Worm (Caenorhabditis elegans) whole organism, young adult: ENCODE measurements around the gene C01B9.1.
A peak's percentile ranks its signal among the peaks of the same experiment; 100 is the strongest.

ENCODE experiments used
- B0019.2 ChIP-seq: fragments of 200-800 bp; sonication (Bioruptor generic); conservative IDR thresholded peaks from 2 replicates; pipeline ENCODE4 v1.3.6; 2022; ENCODE audit warnings: missing genetic modification reagents, missing genetic modification characterization, missing compliant biosample characterization
- B0261.1 ChIP-seq: sonication (generic microtip); optimal IDR thresholded peaks from 2 replicates; lab custom pipeline; 2016; ENCODE audit warnings: mild to moderate bottlenecking, missing genetic modification characterization, moderate library complexity, missing compliant biosample characterization
- C17E4.6 ChIP-seq: fragments of 200-800 bp; sonication (Bioruptor generic); IDR thresholded peaks from 2 replicates; pipeline ENCODE4 v1.3.6; 2022; ENCODE audit warnings: missing genetic modification reagents, missing genetic modification characterization, missing compliant biosample characterization
- D2030.7 ChIP-seq: fragments of 200-800 bp; sonication (Bioruptor generic); IDR thresholded peaks from 2 replicates; pipeline ENCODE4 v1.3.6; 2022; ENCODE audit warnings: missing genetic modification reagents, missing genetic modification characterization, missing compliant biosample characterization
- F23B12.7 ChIP-seq: sonication (generic microtip); optimal IDR thresholded peaks from 2 replicates; lab custom pipeline; 2017; ENCODE audit warnings: missing genetic modification characterization, mild to moderate bottlenecking, missing compliant biosample characterization, antibody characterized with exemption, moderate library complexity; ENCODE audit not compliant: insufficient read depth
- F33H1.4 ChIP-seq: fragments of 200-800 bp; sonication (Bioruptor generic); IDR thresholded peaks from 2 replicates; pipeline ENCODE4 v1.3.6; 2022; ENCODE audit warnings: missing genetic modification reagents, missing genetic modification characterization, missing compliant biosample characterization
- F49E8.2 ChIP-seq: sonication (generic microtip); optimal IDR thresholded peaks from 3 replicates; lab custom pipeline; 2017; ENCODE audit warnings: missing genetic modification characterization, mild to moderate bottlenecking, missing compliant biosample characterization, antibody characterized with exemption, moderate library complexity; ENCODE audit not compliant: insufficient read depth
- F57A8.1 ChIP-seq: fragments of 200-800 bp; sonication (Bioruptor generic); optimal IDR thresholded peaks from 2 replicates; lab custom pipeline; 2018; ENCODE audit warnings: mild to moderate bottlenecking, missing genetic modification characterization, moderate library complexity, missing compliant biosample characterization
- K11D2.4 ChIP-seq: fragments of 200-800 bp; sonication (Bioruptor generic); IDR thresholded peaks from 2 replicates; pipeline ENCODE4 v1.3.6; 2022; ENCODE audit warnings: missing genetic modification reagents, missing genetic modification characterization, missing compliant biosample characterization
- Y53F4B.3 ChIP-seq: fragments of 200-800 bp; sonication (Bioruptor generic); IDR thresholded peaks from 2 replicates; pipeline ENCODE4 v1.3.6; 2022; ENCODE audit warnings: missing genetic modification reagents, missing genetic modification characterization, missing compliant biosample characterization
- Y53G8AR.9 ChIP-seq: fragments of 200-800 bp; sonication (Bioruptor generic); conservative IDR thresholded peaks from 2 replicates; pipeline ENCODE4 v1.3.6; 2022; ENCODE audit warnings: missing genetic modification reagents, missing genetic modification characterization, missing compliant biosample characterization
- Y67H2A.10 ChIP-seq: fragments of 200-800 bp; sonication (Bioruptor generic); conservative IDR thresholded peaks from 2 replicates; pipeline ENCODE4 v1.3.6; 2022; ENCODE audit warnings: missing genetic modification reagents, missing genetic modification characterization, missing compliant biosample characterization
- ama-1 ChIP-seq, 3 experiments: fragments of 150-350 bp in 1 of 3; sonication (generic microtip) in 2 of 3; optimal IDR thresholded peaks; 2 replicates each; lab custom pipeline; 2014 to 2018; ENCODE audit warnings: missing biosample characterization in 2 of 3, missing genetic modification characterization in 2 of 3, missing genetic modification reagents in 2 of 3
- aptf-2 ChIP-seq: fragments of 200-800 bp; sonication (Bioruptor generic); conservative IDR thresholded peaks from 2 replicates; pipeline ENCODE4 v1.3.6; 2022; ENCODE audit warnings: missing genetic modification reagents, missing genetic modification characterization, missing compliant biosample characterization
- attf-3 ChIP-seq: fragments of 200-800 bp; sonication (Bioruptor generic); conservative IDR thresholded peaks from 2 replicates; pipeline ENCODE4 v1.3.6; 2022; ENCODE audit warnings: missing genetic modification reagents, missing genetic modification characterization, missing compliant biosample characterization
- cebp-1 ChIP-seq, 2 experiments: fragments of 200-800 bp in 1 of 2; sonication (Bioruptor generic) in 1 of 2; sonication (generic microtip) in 1 of 2; IDR thresholded peaks in 1 of 2; optimal IDR thresholded peaks in 1 of 2; 2 replicates each; pipeline versions ENCODE4 v1.3.6 to Lab custom; 2017 to 2022; ENCODE audit warnings: missing compliant biosample characterization in 2 of 2, missing genetic modification characterization in 2 of 2, mild to moderate bottlenecking in 1 of 2, missing genetic modification reagents in 1 of 2, moderate library complexity in 1 of 2
- ceh-100 ChIP-seq: fragments of 200-800 bp; sonication (Bioruptor generic); IDR thresholded peaks from 2 replicates; pipeline ENCODE4 v1.3.6; 2022; ENCODE audit warnings: missing genetic modification reagents, missing genetic modification characterization, missing compliant biosample characterization
- ceh-91 ChIP-seq: fragments of 200-800 bp; sonication (Bioruptor generic); IDR thresholded peaks from 2 replicates; pipeline ENCODE4 v1.3.6; 2022; ENCODE audit warnings: missing genetic modification reagents, missing genetic modification characterization, missing compliant biosample characterization
- dox-1 ChIP-seq: fragments of 200-800 bp; sonication (Bioruptor generic); IDR thresholded peaks from 2 replicates; pipeline ENCODE4 v1.3.6; 2022; ENCODE audit warnings: missing genetic modification reagents, missing genetic modification characterization, missing compliant biosample characterization
- dpl-1 ChIP-seq: fragments of 150-350 bp; optimal IDR thresholded peaks from 2 replicates; lab custom pipeline; 2014; ENCODE audit warnings: missing biosample characterization, missing genetic modification reagents, missing genetic modification characterization
- efl-1 ChIP-seq: fragments of 150-350 bp; optimal IDR thresholded peaks from 2 replicates; lab custom pipeline; 2014; ENCODE audit warnings: missing biosample characterization, missing genetic modification reagents, missing genetic modification characterization
- him-1 ChIP-seq: sonication (generic microtip); optimal IDR thresholded peaks from 2 replicates; lab custom pipeline; 2016; ENCODE audit warnings: missing genotype, missing genetic modification reagents, missing genetic modification characterization, missing compliant biosample characterization
- hmg-1.2 ChIP-seq: fragments of 200-800 bp; sonication (Bioruptor generic); IDR thresholded peaks from 2 replicates; pipeline ENCODE4 v1.3.6; 2022; ENCODE audit warnings: missing genetic modification reagents, missing genetic modification characterization, missing compliant biosample characterization
- lin-26 ChIP-seq: fragments of 200-800 bp; sonication (Bioruptor generic); IDR thresholded peaks from 2 replicates; pipeline ENCODE4 v1.3.6; 2022; ENCODE audit warnings: missing genetic modification reagents, missing genetic modification characterization, missing compliant biosample characterization
- lin-54 ChIP-seq: fragments of 200-800 bp; sonication (Bioruptor generic); optimal IDR thresholded peaks from 2 replicates; lab custom pipeline; 2018; ENCODE audit warnings: mild to moderate bottlenecking, missing genetic modification characterization, missing compliant biosample characterization
- lsl-1 ChIP-seq: fragments of 200-800 bp; sonication (Bioruptor generic); optimal IDR thresholded peaks from 2 replicates; lab custom pipeline; 2018; ENCODE audit warnings: mild to moderate bottlenecking, missing genetic modification characterization, moderate library complexity, missing compliant biosample characterization
- lsy-27 ChIP-seq: sonication (generic microtip); optimal IDR thresholded peaks from 2 replicates; lab custom pipeline; 2017; ENCODE audit warnings: missing genetic modification characterization, mild to moderate bottlenecking, missing compliant biosample characterization, antibody characterized with exemption, missing genotype, borderline replicate concordance; ENCODE audit not compliant: insufficient read depth
- madf-10 ChIP-seq: sonication (generic microtip); optimal IDR thresholded peaks from 2 replicates; lab custom pipeline; 2016; ENCODE audit warnings: mild to moderate bottlenecking, missing genetic modification characterization, missing compliant biosample characterization
- madf-3 ChIP-seq: fragments of 200-800 bp; sonication (Bioruptor generic); IDR thresholded peaks from 2 replicates; pipeline ENCODE4 v1.3.6; 2022; ENCODE audit warnings: missing genetic modification reagents, missing genetic modification characterization, missing compliant biosample characterization
- madf-6 ChIP-seq: fragments of 200-800 bp; sonication (Bioruptor generic); IDR thresholded peaks from 2 replicates; pipeline ENCODE4 v1.3.6; 2022; ENCODE audit warnings: missing genetic modification reagents, missing genetic modification characterization, missing compliant biosample characterization
- madf-8 ChIP-seq: fragments of 200-800 bp; sonication (Bioruptor generic); conservative IDR thresholded peaks from 2 replicates; pipeline ENCODE4 v1.3.6; 2022; ENCODE audit warnings: missing genetic modification reagents, missing genetic modification characterization, missing compliant biosample characterization
- mcd-1 ChIP-seq: fragments of 200-800 bp; sonication (Bioruptor generic); IDR thresholded peaks from 2 replicates; pipeline ENCODE4 v1.3.6; 2022; ENCODE audit warnings: missing genetic modification reagents, missing genetic modification characterization, missing compliant biosample characterization
- nfyb-1 ChIP-seq: fragments of 200-800 bp; sonication (Bioruptor generic); IDR thresholded peaks from 2 replicates; pipeline ENCODE4 v1.3.6; 2022; ENCODE audit warnings: missing genetic modification reagents, missing genetic modification characterization, missing compliant biosample characterization
- nhr-179 ChIP-seq: sonication (generic microtip); optimal IDR thresholded peaks from 2 replicates; lab custom pipeline; 2016; ENCODE audit warnings: mild to moderate bottlenecking, missing genetic modification characterization, missing compliant biosample characterization
- nhr-80 ChIP-seq: sonication (generic microtip); optimal IDR thresholded peaks from 2 replicates; lab custom pipeline; 2016; ENCODE audit warnings: missing genetic modification characterization, missing compliant biosample characterization
- pbrm-1 ChIP-seq: fragments of 200-800 bp; sonication (Bioruptor generic); IDR thresholded peaks from 2 replicates; pipeline ENCODE4 v1.3.6; 2022; ENCODE audit warnings: missing genetic modification reagents, missing genetic modification characterization, missing compliant biosample characterization
- pha-4 ChIP-seq: fragments of 150-350 bp; sonication (generic microtip); optimal IDR thresholded peaks from 2 replicates; lab custom pipeline; 2014; ENCODE audit warnings: missing biosample characterization, missing genetic modification reagents, missing genetic modification characterization
- rec-8 ChIP-seq, 2 experiments: sonication (generic microtip); optimal IDR thresholded peaks; 2 replicates each; lab custom pipeline; 2016; ENCODE audit warnings: mild to moderate bottlenecking in 2 of 2, missing genetic modification characterization in 2 of 2, missing genetic modification reagents in 2 of 2, missing genotype in 2 of 2, missing biosample characterization in 1 of 2, missing compliant biosample characterization in 1 of 2, moderate library complexity in 1 of 2
- sdz-38 ChIP-seq: sonication (generic microtip); optimal IDR thresholded peaks from 2 replicates; lab custom pipeline; 2016; ENCODE audit warnings: missing genotype, missing genetic modification characterization, missing compliant biosample characterization
- snpc-4 ChIP-seq, 5 experiments: fragments of 150-350 bp in 1 of 5; sonication (generic microtip) in 4 of 5; optimal IDR thresholded peaks; 2 replicates each; lab custom pipeline; 2014 to 2018; ENCODE audit warnings: missing genetic modification characterization in 5 of 5, missing biosample characterization in 3 of 5, antibody characterized with exemption in 2 of 5, mild to moderate bottlenecking in 2 of 5, missing compliant biosample characterization in 2 of 5, missing genotype in 2 of 5, moderate library complexity in 2 of 5, missing genetic modification reagents in 1 of 5
- tbp1 ChIP-seq: fragments of 200-800 bp; sonication (Bioruptor generic); optimal IDR thresholded peaks from 2 replicates; lab custom pipeline; 2018; ENCODE audit warnings: mild to moderate bottlenecking, missing genetic modification characterization, missing compliant biosample characterization
- tlf-1 ChIP-seq: fragments of 200-800 bp; sonication (Bioruptor generic); optimal IDR thresholded peaks from 2 replicates; lab custom pipeline; 2018; ENCODE audit warnings: mild to moderate bottlenecking, missing genetic modification characterization, missing compliant biosample characterization
- ztf-25 ChIP-seq: fragments of 200-800 bp; sonication (Bioruptor generic); IDR thresholded peaks from 2 replicates; pipeline ENCODE4 v1.3.6; 2022; ENCODE audit warnings: missing genetic modification reagents, missing genetic modification characterization, missing compliant biosample characterization
- ztf-28 ChIP-seq: fragments of 200-800 bp; sonication (Bioruptor generic); IDR thresholded peaks from 2 replicates; pipeline ENCODE4 v1.3.6; 2022; ENCODE audit warnings: missing genetic modification reagents, missing genetic modification characterization, missing compliant biosample characterization

The C01B9.1 gene

DNA sequence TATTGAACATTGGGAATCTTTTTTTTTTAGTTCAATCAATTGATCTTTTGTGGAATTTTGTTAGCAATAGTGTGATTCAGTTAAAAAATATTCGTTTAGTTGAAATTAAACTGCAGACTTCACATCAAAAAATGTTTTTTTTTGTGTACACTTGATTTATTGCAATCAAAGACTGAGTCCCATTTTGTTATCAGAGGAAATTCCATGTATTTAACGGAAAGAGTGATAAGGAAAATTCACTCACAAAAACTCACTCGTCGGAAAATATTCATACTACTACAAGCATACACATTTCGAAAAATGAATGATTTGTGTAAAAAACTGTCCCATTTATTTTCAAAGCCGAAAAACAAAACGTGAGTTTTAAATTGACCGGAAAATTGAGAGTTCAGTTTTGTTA is at the start of gene C01B9.1:
TSS of gene C01B9.1 (plus strand) at position 241 of the 400 bp plus-strand sequence.
- peak; percentile 47 for TF ChIP-seq nhr-80
- TF ChIP-seq pha-4 (tag; lab: Kevin White, UChicago), result no peak

DNA sequence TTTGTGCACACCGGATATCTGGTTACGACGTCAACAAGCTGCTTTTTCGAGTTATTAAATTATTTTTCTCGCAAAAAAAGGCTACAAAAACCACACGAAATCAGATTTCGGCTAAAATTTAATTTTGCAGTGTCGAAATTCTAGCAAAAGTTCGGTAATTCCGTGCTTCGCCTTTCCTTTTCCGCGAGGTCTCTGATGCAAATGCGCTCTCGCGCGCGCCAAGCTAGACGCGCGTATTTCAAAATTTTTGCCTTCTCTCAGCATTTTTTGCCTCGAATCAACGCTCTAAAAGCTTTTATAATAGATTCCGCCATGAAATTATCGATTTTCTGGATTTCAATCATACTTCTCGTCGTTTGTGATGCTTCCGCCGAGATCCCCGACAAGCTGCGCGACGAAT is 48.6 kb upstream of the C01B9.1 start, which contains the start of gene Y54G9A.5:
TSS of gene Y54G9A.5 (plus strand) at position 245 of the 400 bp plus-strand sequence.
- TF ChIP-seq Y67H2A.10 (GFP tag; lab: Robert Waterston, UW) (0 out of 2 replicates have a peak, but pooled peaks have one; percentile 40), ama-1 (optimal IDR thresholded peaks at IDR 0.05; lab: Kevin White, UChicago) (no peak), ama-1 (GFP tag; optimal IDR thresholded peaks at IDR 0.05; lab: Kevin White, UChicago) (no peak), Y53F4B.3 (GFP tag; lab: Robert Waterston, UW) (no peak), madf-3 (GFP tag; lab: Robert Waterston, UW) (peak; percentile 53; the same call in 1 of the 2 replicates), tlf-1 (GFP tag; lab: Kevin White, UChicago) (peak; percentile 12), B0261.1 (tag; lab: Kevin White, UChicago) (no peak), K11D2.4 (GFP tag; lab: Robert Waterston, UW) (no peak), dpl-1 (peak; percentile 66), madf-6 (GFP tag; lab: Robert Waterston, UW) (peak; percentile 76), cebp-1 (GFP tag; IDR thresholded peaks at IDR 0.05; lab: Robert Waterston, UW) (no peak), cebp-1 (tag; optimal IDR thresholded peaks at IDR 0.05; lab: Kevin White, UChicago) (peak; percentile 8), lin-54 (GFP tag; lab: Kevin White, UChicago) (peak; percentile 77), ztf-25 (GFP tag; lab: Robert Waterston, UW) (0 out of 2 replicates have a peak, but pooled peaks have one; percentile 46), ceh-91 (GFP tag; lab: Robert Waterston, UW) (peak; percentile 73), rec-8 (tag; optimal IDR thresholded peaks at IDR 0.05; lab: Kevin White, UChicago) (no peak), F57A8.1 (GFP tag; lab: Kevin White, UChicago) (no peak), ztf-28 (GFP tag; lab: Robert Waterston, UW) (peak; percentile 43; the same call in 1 of the 2 replicates), F23B12.7 (tag; lab: Kevin White, UChicago) (peak; percentile 43), him-1 (no peak), mcd-1 (GFP tag; lab: Robert Waterston, UW) (peak; percentile 76), sdz-38 (no peak), madf-8 (peak; percentile 63), dox-1 (peak; percentile 78), C17E4.6 (GFP tag; lab: Robert Waterston, UW) (no peak), B0019.2 (0 out of 2 replicates have a peak, but pooled peaks have one; percentile 34), lin-26 (no peak), efl-1 (GFP tag; lab: Kevin White, UChicago) (peak; percentile 85), F33H1.4 (GFP tag; lab: Robert Waterston, UW) (peak; percentile 62), pbrm-1 (GFP tag; lab: Robert Waterston, UW) (no peak), ceh-100 (peak; percentile 96), tbp1 (GFP tag; lab: Kevin White, UChicago) (peak; percentile 18), nhr-179 (no peak), hmg-1.2 (peak; percentile 31; the same call in 1 of the 2 replicates), snpc-4 (GFP tag; optimal IDR thresholded peaks at IDR 0.05; lab: Kevin White, UChicago) (no peak), snpc-4 (tag; optimal IDR thresholded peaks at IDR 0.05; lab: Kevin White, UChicago) (peak in 2 of 4 experiments; percentile 26 to 54), aptf-2 (peak; percentile 71; the same call in 1 of the 2 replicates), Y53G8AR.9 (GFP tag; lab: Robert Waterston, UW) (no peak), D2030.7 (GFP tag; lab: Robert Waterston, UW) (peak; percentile 85), lsy-27 (no peak), madf-10 (tag; lab: Kevin White, UChicago) (no peak), lsl-1 (GFP tag; lab: Kevin White, UChicago) (peak; percentile 75), attf-3 (GFP tag; lab: Robert Waterston, UW) (peak; percentile 56; the same call in 1 of the 2 replicates), F49E8.2 (tag; lab: Kevin White, UChicago) (peak; percentile 86), nfyb-1 (no peak)
